Worm (Caenorhabditis elegans): ENCODE data around the gene F52E1.14.

F52E1.14 gene

ce11 chrV:8410406-8410805 lies 26.7 kb downstream of the F52E1.14 start, which contains the start of gene F52E1.2:
Gene F52E1.2, plus strand, starts transcription at chrV:8410595.
- TF ChIP-seq unc-62 (GFP tag; optimal IDR thresholded peaks at IDR 0.05 in 1 of 2), result peak in 1 of 2 experiments; percentile 93
- no peak for TF ChIP-seq unc-62 (tag; optimal IDR thresholded peaks at IDR 0.05)
- TF ChIP-seq nhr-11 (tag; optimal IDR thresholded peaks at IDR 0.05), result no peak

ce11 chrV:8413432-8414021 lies 29.8 kb downstream of the F52E1.14 start, which contains the start of gene vha-18:
Gene vha-18, minus strand, starts transcription at chrV:8413482.
- peak; percentile 90 for TF ChIP-seq Y48G9A.11 (GFP tag; IDR thresholded peaks at IDR 0.05)
- peak; percentile 71 for TF ChIP-seq snpc-1.2 (GFP tag; IDR thresholded peaks at IDR 0.05)
- TF ChIP-seq nhr-11 (tag; optimal IDR thresholded peaks at IDR 0.05), result no peak
- peak; percentile 88 for TF ChIP-seq F49E8.2 (tag; optimal IDR thresholded peaks at IDR 0.05; ENCODE audit: borderline replicate concordance)
- peak; percentile 86 for TF ChIP-seq unc-130 (GFP tag; optimal IDR thresholded peaks at IDR 0.05)
- no peak for TF ChIP-seq set-16 (GFP tag; IDR thresholded peaks at IDR 0.05)
- no peak for TF ChIP-seq nhr-77 (tag; optimal IDR thresholded peaks at IDR 0.05)
- TF ChIP-seq lin-38 (GFP tag; IDR thresholded peaks at IDR 0.05), result peak; percentile 97
- no peak for TF ChIP-seq F10B5.3 (tag; optimal IDR thresholded peaks at IDR 0.05)

DNA sequence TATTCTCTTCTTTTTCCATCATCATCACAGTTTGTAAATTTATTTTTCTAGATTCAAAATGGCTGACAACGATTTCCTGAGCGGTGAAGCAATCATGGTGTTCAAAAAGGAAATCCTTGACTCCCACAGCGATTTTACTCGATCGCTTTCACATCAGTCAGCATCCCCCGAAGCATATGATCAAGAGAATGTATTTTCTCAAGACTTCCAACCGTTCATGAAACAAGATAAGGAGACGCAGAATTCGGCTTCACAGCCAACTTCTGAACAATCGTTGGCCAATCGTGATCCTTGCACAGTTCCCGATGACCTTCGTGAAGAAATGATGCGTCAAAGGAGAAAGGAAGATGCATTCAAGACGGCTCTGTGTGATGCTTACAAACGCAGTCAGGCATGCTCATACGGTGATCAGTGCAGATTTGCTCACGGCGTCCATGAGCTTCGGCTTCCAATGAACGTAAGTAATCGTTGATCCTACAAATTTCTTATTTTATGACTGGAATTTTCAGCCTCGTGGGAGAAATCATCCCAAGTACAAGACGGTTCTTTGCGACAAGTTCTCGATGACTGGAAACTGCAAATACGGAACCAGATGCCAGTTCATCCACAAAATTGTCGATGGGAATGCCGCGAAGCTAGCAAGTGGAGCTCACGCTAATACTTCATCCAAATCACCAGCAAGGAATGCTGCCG lies 30.5 kb downstream of the F52E1.14 start, which contains the start of gene pos-1:
Gene pos-1, plus strand, starts transcription at position 51 of the 693 bp plus-strand sequence.
- TF ChIP-seq aha-1 (tag) (peak; percentile 97), ceh-32 (tag; optimal IDR thresholded peaks at IDR 0.05; ENCODE audit: poor library complexity) (no peak)

ce11 chrV:8415113-8415530 lies 31.4 kb downstream of the F52E1.14 start:
- TF ChIP-seq nhr-102 (tag; optimal IDR thresholded peaks at IDR 0.05), result peak; percentile 38
- TF ChIP-seq F26F4.8 (GFP tag; conservative IDR thresholded peaks at IDR 0.05), result no peak
- TF ChIP-seq spr-3 (GFP tag; optimal IDR thresholded peaks at IDR 0.05), result peak; percentile 42
- no peak for TF ChIP-seq ceh-82 (tag; optimal IDR thresholded peaks at IDR 0.05)
- TF ChIP-seq daf-19 (GFP tag; conservative IDR thresholded peaks at IDR 0.05), result no peak
- peak; percentile 78 for TF ChIP-seq F49E8.2 (tag; optimal IDR thresholded peaks at IDR 0.05; ENCODE audit: borderline replicate concordance)
- 0 out of 2 replicates have a peak, but pooled peaks have one; percentile 5 for TF ChIP-seq php-3 (GFP tag; IDR thresholded peaks at IDR 0.05)
- no peak for TF ChIP-seq lin-1 (GFP tag; IDR thresholded peaks at IDR 0.05)
- peak; percentile 37 for TF ChIP-seq unc-130 (GFP tag; optimal IDR thresholded peaks at IDR 0.05)
- peak; percentile 58; the same call in 1 of the 2 replicates for TF ChIP-seq snpc-1.2 (GFP tag; IDR thresholded peaks at IDR 0.05)
- no peak for TF ChIP-seq hmg-1.1 (GFP tag; IDR thresholded peaks at IDR 0.05)
- TF ChIP-seq mxl-2 (GFP tag; conservative IDR thresholded peaks at IDR 0.05), result no peak
- peak; percentile 70 for TF ChIP-seq lin-38 (GFP tag; IDR thresholded peaks at IDR 0.05)
- TF ChIP-seq nhr-48 (tag; optimal IDR thresholded peaks at IDR 0.05), result peak; percentile 29
- TF ChIP-seq madf-5 (GFP tag; IDR thresholded peaks at IDR 0.05), result no peak
- no peak for TF ChIP-seq mep-1 (tag; optimal IDR thresholded peaks at IDR 0.05)

ce11 chrV:8417271-8417670 lies 33.5 kb downstream of the F52E1.14 start:
- no peak for TF ChIP-seq nhr-42 (GFP tag; IDR thresholded peaks at IDR 0.05)
- no peak for TF ChIP-seq dmd-8 (GFP tag; IDR thresholded peaks at IDR 0.05)
- TF ChIP-seq hmg-1.1 (GFP tag; IDR thresholded peaks at IDR 0.05), result no peak
- TF ChIP-seq vab-7 (GFP tag; IDR thresholded peaks at IDR 0.05), result no peak
- TF ChIP-seq nhr-28 (tag; optimal IDR thresholded peaks at IDR 0.05), result no peak
- TF ChIP-seq arid-1 (GFP tag; conservative IDR thresholded peaks at IDR 0.05), result no peak
- TF ChIP-seq F44E2.7 (GFP tag; IDR thresholded peaks at IDR 0.05), result no peak
- TF ChIP-seq nhr-102 (tag; optimal IDR thresholded peaks at IDR 0.05), result no peak
- TF ChIP-seq ztf-11 (tag; optimal IDR thresholded peaks at IDR 0.05), result no peak
- no peak for TF ChIP-seq lin-39 (tag; optimal IDR thresholded peaks at IDR 0.05)
- no peak for TF ChIP-seq dmd-6 (GFP tag; IDR thresholded peaks at IDR 0.05)
- TF ChIP-seq nhr-111 (GFP tag; optimal IDR thresholded peaks at IDR 0.05), result no peak
- no peak for TF ChIP-seq tag-97 (GFP tag; IDR thresholded peaks at IDR 0.05)
- no peak for TF ChIP-seq madf-9 (GFP tag; conservative IDR thresholded peaks at IDR 0.05)
- TF ChIP-seq ceh-82 (tag; optimal IDR thresholded peaks at IDR 0.05), result no peak
- TF ChIP-seq F26F4.8 (GFP tag; conservative IDR thresholded peaks at IDR 0.05), result no peak
- no peak for TF ChIP-seq saeg-2 (GFP tag; IDR thresholded peaks at IDR 0.05)
- no peak for TF ChIP-seq spr-3 (GFP tag; optimal IDR thresholded peaks at IDR 0.05)
